Worm (Caenorhabditis elegans) whole organism, young adult: ENCODE results near the gene Y61A9LA.4.

Experiments
- die-1 ChIP-seq: sonication (generic microtip); optimal IDR thresholded peaks from 2 replicates; lab custom pipeline; 2016; ENCODE audit warnings: missing genotype, mild to moderate bottlenecking, missing genetic modification characterization, missing compliant biosample characterization
- nhr-179 ChIP-seq: sonication (generic microtip); optimal IDR thresholded peaks from 2 replicates; lab custom pipeline; 2016; ENCODE audit warnings: mild to moderate bottlenecking, missing genetic modification characterization, missing compliant biosample characterization
- pbrm-1 ChIP-seq: fragments of 200-800 bp; sonication (Bioruptor generic); IDR thresholded peaks from 2 replicates; pipeline ENCODE4 v1.3.6; 2022; ENCODE audit warnings: missing genetic modification reagents, missing genetic modification characterization, missing compliant biosample characterization
- snpc-1.3 ChIP-seq: sonication (generic microtip); optimal IDR thresholded peaks from 2 replicates; lab custom pipeline; 2017; ENCODE audit warnings: missing genetic modification characterization, mild to moderate bottlenecking, missing compliant biosample characterization, antibody characterized with exemption, moderate library complexity, missing genotype, missing genetic modification reagents; ENCODE audit not compliant: insufficient read depth

- no peak for TF ChIP-seq die-1 (tag; lab: Kevin White, UChicago)
- no peak for TF ChIP-seq pbrm-1 (GFP tag; lab: Robert Waterston, UW)
- no peak for TF ChIP-seq nhr-179 (tag; lab: Kevin White, UChicago)
- no peak for TF ChIP-seq snpc-1.3 (tag; lab: Kevin White, UChicago)
Observed at ce11 chrV:4523844-4524243, 36.7 kb upstream of the Y61A9LA.4 start.
